Worm (Caenorhabditis elegans) whole organism, L2 larva: ENCODE results near the gene F18H3.1.

Experiments used
- ama-1 ChIP-seq: fragments of 150-350 bp; optimal IDR thresholded peaks from 2 replicates; lab custom pipeline; 2018; ENCODE audit warnings: inconsistent platforms
- ceh-82 ChIP-seq: fragments of 150-350 bp; optimal IDR thresholded peaks from 2 replicates; lab custom pipeline; 2014; ENCODE audit warnings: missing biosample characterization, missing genetic modification characterization
- dmd-4 ChIP-seq: sonication (generic microtip); optimal IDR thresholded peaks from 2 replicates; lab custom pipeline; 2017; ENCODE audit warnings: missing biosample characterization, missing genetic modification characterization
- fos-1 ChIP-seq: fragments of 150-350 bp; optimal IDR thresholded peaks from 2 replicates; lab custom pipeline; 2014; ENCODE audit warnings: missing biosample characterization, missing genetic modification characterization
- mdl-1 ChIP-seq, 2 experiments: fragments of 150-350 bp in 1 of 2; sonication (generic microtip) in 1 of 2; optimal IDR thresholded peaks; 2 replicates each; lab custom pipeline; 2017; ENCODE audit warnings: missing biosample characterization in 2 of 2, missing genetic modification characterization in 2 of 2
- nhr-11 ChIP-seq: fragments of 150-350 bp; optimal IDR thresholded peaks from 2 replicates; lab custom pipeline; 2014; ENCODE audit warnings: missing biosample characterization, missing genetic modification characterization
- nhr-77 ChIP-seq: fragments of 150-350 bp; optimal IDR thresholded peaks from 2 replicates; lab custom pipeline; 2014; ENCODE audit warnings: missing biosample characterization, missing genetic modification characterization
- unc-39 ChIP-seq: fragments of 150-350 bp; optimal IDR thresholded peaks from 2 replicates; lab custom pipeline; 2014; ENCODE audit warnings: missing biosample characterization, missing genetic modification characterization
- zag-1 ChIP-seq: fragments of 150-350 bp; optimal IDR thresholded peaks from 2 replicates; lab custom pipeline; 2014; ENCODE audit warnings: missing biosample characterization, missing genetic modification characterization
- ztf-4 ChIP-seq: fragments of 150-350 bp; optimal IDR thresholded peaks from 2 replicates; lab custom pipeline; 2014; ENCODE audit warnings: missing biosample characterization, missing genetic modification characterization

DNA sequence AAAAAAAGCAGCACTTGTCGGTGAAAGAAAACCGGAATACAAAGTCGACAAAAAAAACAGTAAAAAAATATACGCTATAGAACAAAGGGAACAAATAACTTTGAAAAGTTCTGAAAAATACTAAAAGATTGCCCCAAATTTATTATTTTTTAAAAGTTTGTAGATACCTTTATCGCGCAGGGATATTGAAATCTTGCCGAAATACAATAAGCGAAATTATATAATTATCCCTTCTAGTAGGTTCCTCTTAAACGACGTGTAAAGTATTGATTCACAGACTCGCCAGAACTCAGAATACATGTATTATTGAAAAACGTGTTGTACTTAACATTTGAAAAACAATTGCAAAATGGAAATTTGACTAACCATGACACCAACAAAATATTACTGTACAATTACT, 5.1 kb upstream of the F18H3.1 start:
- TF ChIP-seq nhr-77 (tag; lab: Kevin White, UChicago) (peak; percentile 87), fos-1 (peak; percentile 82), zag-1 (peak; percentile 45), nhr-11 (tag; lab: Kevin White, UChicago) (no peak), dmd-4 (tag; lab: Kevin White, UChicago) (peak; percentile 78), ama-1 (no peak), mdl-1 (tag; optimal IDR thresholded peaks at IDR 0.05; lab: Kevin White, UChicago) (peak; percentile 30 to 82), ceh-82 (tag; lab: Kevin White, UChicago) (peak; percentile 34), ztf-4 (tag; lab: Kevin White, UChicago) (peak; percentile 80), unc-39 (tag; lab: Kevin White, UChicago) (no peak)
